Worm (Caenorhabditis elegans) whole organism, L2 larva: Measurements from ENCODE around the gene C04E12.5.
A peak's percentile ranks its signal among the peaks of the same experiment; 100 is the strongest.

Experiments
- aly-2 ChIP-seq: fragments of 150-350 bp; optimal IDR thresholded peaks from 2 replicates; lab custom pipeline; 2014; ENCODE audit warnings: missing biosample characterization, missing genetic modification characterization
- ama-1 ChIP-seq: fragments of 150-350 bp; optimal IDR thresholded peaks from 2 replicates; lab custom pipeline; 2018; ENCODE audit warnings: inconsistent platforms
- blmp-1 ChIP-seq: sonication (generic microtip); optimal IDR thresholded peaks from 2 replicates; lab custom pipeline; 2017; ENCODE audit warnings: missing genetic modification characterization, mild to moderate bottlenecking, missing compliant biosample characterization, antibody characterized with exemption, moderate library complexity; ENCODE audit not compliant: insufficient read depth
- dmd-4 ChIP-seq: sonication (generic microtip); optimal IDR thresholded peaks from 2 replicates; lab custom pipeline; 2017; ENCODE audit warnings: missing biosample characterization, missing genetic modification characterization
- fos-1 ChIP-seq: fragments of 150-350 bp; optimal IDR thresholded peaks from 2 replicates; lab custom pipeline; 2014; ENCODE audit warnings: missing biosample characterization, missing genetic modification characterization
- lin-39 ChIP-seq: fragments of 150-350 bp; optimal IDR thresholded peaks from 2 replicates; lab custom pipeline; 2014; ENCODE audit warnings: missing biosample characterization, missing genetic modification reagents, missing genetic modification characterization
- mdl-1 ChIP-seq, 2 experiments: fragments of 150-350 bp in 1 of 2; sonication (generic microtip) in 1 of 2; optimal IDR thresholded peaks; 2 replicates each; lab custom pipeline; 2017; ENCODE audit warnings: missing biosample characterization in 2 of 2, missing genetic modification characterization in 2 of 2
- nhr-11 ChIP-seq: fragments of 150-350 bp; optimal IDR thresholded peaks from 2 replicates; lab custom pipeline; 2014; ENCODE audit warnings: missing biosample characterization, missing genetic modification characterization
- nhr-129 ChIP-seq: fragments of 150-350 bp; optimal IDR thresholded peaks from 2 replicates; lab custom pipeline; 2014; ENCODE audit warnings: missing biosample characterization, missing genetic modification characterization
- snpc-4 ChIP-seq: fragments of 150-350 bp; optimal IDR thresholded peaks from 2 replicates; lab custom pipeline; 2014; ENCODE audit warnings: missing biosample characterization, missing genetic modification characterization

DNA sequence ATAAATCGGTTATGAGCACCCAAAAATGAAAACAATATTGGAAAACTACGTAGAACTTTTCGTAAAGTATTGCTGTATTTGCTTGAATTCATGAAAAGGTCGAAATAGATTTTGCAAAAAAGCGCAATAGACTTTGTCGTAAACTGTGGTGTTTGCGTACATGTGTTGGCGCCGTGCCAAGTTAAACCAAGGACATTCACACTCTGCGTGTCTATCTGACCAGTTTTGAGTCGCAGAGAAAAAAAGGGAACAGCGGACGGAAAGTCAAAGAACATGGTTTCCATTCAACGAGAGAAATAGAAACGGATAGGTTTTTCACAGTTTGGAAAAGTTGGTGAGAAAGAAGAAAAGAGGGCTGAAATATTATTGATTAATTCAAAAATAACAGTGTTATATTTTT is 32.6 kb downstream of the C04E12.5 start:
- TF ChIP-seq aly-2 (tag; lab: Kevin White, UChicago): no peak
- TF ChIP-seq fos-1 (tag; lab: Kevin White, UChicago): peak; percentile 89
- peak in 1 of 2 experiments; percentile 60 for TF ChIP-seq mdl-1 (tag; optimal IDR thresholded peaks at IDR 0.05; lab: Kevin White, UChicago)
- TF ChIP-seq blmp-1 (tag; lab: Kevin White, UChicago): peak; percentile 29
- TF ChIP-seq dmd-4 (tag; lab: Kevin White, UChicago): no peak
- TF ChIP-seq lin-39: no peak
- TF ChIP-seq snpc-4 (tag; lab: Kevin White, UChicago): peak; percentile 63
- TF ChIP-seq ama-1 (lab: Kevin White, UChicago): no peak
- TF ChIP-seq nhr-11 (tag; lab: Kevin White, UChicago): no peak
- TF ChIP-seq nhr-129 (tag; lab: Kevin White, UChicago): peak; percentile 89
